Fruit fly (Drosophila melanogaster) Kc167 (cell line): ENCODE results near the gene cnc.

Experiments
- Myc ChIP-seq: fragments of >200 bp; optimal IDR thresholded peaks from 2 replicates; lab custom pipeline; 2017; ENCODE audit warnings: missing external identifiers
- Sin3A ChIP-seq: fragments of >200 bp; optimal IDR thresholded peaks from 2 replicates; lab custom pipeline; 2018; ENCODE audit warnings: missing external identifiers
- h ChIP-seq: fragments of >200 bp; optimal IDR thresholded peaks from 3 replicates; lab custom pipeline; 2018; ENCODE audit warnings: missing external identifiers
- insv ChIP-seq: fragments of >200 bp; optimal IDR thresholded peaks from 3 replicates; lab custom pipeline; 2018; ENCODE audit warnings: missing external identifiers
- psq ChIP-seq: fragments of >200 bp; optimal IDR thresholded peaks from 2 replicates; lab custom pipeline; 2017; ENCODE audit warnings: missing external identifiers
- ttk ChIP-seq: sonication (Bioruptor generic); optimal IDR thresholded peaks from 2 replicates; lab custom pipeline; 2017; ENCODE audit warnings: missing external identifiers

Gene cnc

DNA sequence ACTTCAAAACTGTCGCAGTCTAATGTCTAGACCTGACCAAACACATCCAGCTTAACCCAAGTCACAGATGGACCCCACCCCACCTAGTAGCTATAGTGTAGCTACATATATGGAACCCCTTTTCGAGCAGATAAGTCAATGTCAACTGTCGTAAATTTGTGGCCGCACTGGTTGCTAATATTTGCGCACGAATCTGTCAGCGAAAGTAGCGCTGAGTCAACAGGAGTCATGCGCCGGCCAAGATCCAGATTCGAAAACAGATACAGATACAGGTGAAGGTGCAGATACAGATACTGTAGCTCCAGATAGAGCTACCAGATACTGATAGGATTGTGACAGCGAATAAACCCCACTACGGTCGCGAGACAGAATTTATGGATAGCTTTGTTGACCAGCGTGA is 62.4 kb downstream of the cnc start:
- no peak for TF ChIP-seq h (lab: Kevin White, UChicago)
- no peak for TF ChIP-seq Sin3A (lab: Kevin White, UChicago)
- no peak for TF ChIP-seq Myc (lab: Kevin White, UChicago)

DNA sequence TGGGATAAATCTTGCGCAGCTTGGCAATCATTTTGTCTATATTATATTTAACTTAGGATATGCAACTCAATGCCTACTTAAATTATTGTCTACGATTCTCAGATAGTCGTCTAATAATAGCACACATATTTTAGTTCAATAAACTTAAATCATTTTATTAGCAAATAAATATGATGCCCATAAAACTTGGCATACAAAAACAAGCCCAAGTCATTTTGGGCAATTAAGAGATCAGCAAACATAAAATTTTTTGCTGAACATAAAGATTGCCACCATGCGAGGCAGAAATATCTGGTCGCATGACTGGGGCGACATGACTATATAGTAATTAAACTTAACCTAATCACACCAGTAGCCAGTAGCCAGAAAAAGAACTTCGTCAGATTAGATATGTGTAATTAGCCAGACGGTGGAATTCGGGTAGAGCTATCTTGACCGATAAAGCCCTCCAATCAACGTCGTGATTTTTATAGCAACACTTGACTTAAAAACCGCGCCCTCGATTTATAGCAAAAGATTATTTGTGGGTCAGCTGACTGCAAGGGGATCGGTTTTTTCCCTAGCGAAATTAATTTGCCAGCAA is 65.1 kb downstream of the cnc start, which contains the start of gene CG13829:
Gene CG13829 (minus strand): TSS at position 51 of the 583 bp plus-strand sequence.
- no peak for TF ChIP-seq Myc (lab: Kevin White, UChicago)
- TF ChIP-seq insv (lab: Kevin White, UChicago): no peak
- TF ChIP-seq Sin3A (lab: Kevin White, UChicago): no peak
- TF ChIP-seq ttk (lab: Kevin White, UChicago): no peak
- TF ChIP-seq psq (lab: Kevin White, UChicago): no peak
- no peak for TF ChIP-seq h (lab: Kevin White, UChicago)

DNA sequence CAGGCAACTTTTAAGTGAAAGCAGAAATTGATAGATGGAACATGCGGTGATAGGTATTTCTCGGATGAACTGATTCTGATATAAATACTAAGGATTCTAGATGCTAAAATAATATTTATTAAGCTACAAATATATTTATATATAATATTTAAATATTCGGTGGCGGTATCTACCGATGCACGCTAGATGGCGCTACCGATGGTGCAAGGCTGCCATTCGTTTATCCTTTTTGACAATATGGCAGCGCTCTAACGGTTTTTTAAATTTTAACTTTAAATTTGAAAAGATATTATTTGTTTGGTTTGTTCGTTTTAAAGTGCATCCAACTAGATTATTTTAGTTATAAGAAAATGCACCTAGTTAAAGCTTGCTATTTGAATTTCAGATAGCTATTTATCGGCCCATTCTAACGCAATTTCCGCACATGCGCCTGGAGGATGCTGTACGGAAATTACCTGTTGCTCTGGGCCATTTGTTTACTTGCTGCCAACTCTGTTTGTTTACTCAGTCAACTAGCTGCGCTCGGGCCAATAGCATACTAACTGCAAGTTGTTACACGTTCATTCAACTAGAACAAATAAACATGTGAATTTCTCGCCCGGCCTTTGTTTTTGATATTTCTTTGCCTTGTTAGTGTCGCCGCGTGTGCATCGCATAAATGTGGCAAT is 67.1 kb downstream of the cnc start, which contains the start of gene VhaAC39-2:
Gene VhaAC39-2 (minus strand): TSS at position 28 of the 668 bp plus-strand sequence.
- TF ChIP-seq insv (lab: Kevin White, UChicago): no peak
- no peak for TF ChIP-seq ttk (lab: Kevin White, UChicago)
- no peak for TF ChIP-seq Sin3A (lab: Kevin White, UChicago)
- no peak for TF ChIP-seq psq (lab: Kevin White, UChicago)
- no peak for TF ChIP-seq h (lab: Kevin White, UChicago)
- TF ChIP-seq Myc (lab: Kevin White, UChicago): no peak

DNA sequence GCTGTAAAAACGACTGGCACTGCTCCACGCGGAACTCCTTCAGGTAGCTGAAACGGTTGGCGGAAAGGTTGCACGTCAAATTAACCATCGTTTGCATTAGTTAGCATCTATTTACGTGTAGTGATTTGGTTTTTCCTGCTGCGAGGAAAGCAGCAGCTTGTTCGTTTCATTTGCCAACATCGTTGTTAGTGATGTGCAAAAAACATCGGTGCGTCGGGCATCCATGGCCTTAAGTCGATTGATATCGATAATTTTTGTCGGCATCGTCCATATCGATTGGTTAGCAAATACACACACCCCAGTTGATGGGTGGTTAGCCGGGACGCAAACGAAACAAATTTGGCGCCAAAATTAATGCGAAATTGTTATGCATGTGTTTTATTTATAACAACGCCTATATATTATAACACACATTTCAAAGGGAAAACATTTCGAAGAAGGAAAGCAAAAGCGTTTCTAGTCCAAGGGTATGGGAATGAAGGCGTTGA is 68.8 kb downstream of the cnc start, which contains the start of gene unk:
Gene unk (minus strand): TSS at position 199 of the 488 bp plus-strand sequence.
- TF ChIP-seq Sin3A (lab: Kevin White, UChicago): no peak
- no peak for TF ChIP-seq Myc (lab: Kevin White, UChicago)
- TF ChIP-seq ttk (lab: Kevin White, UChicago): no peak
- no peak for TF ChIP-seq psq (lab: Kevin White, UChicago)
- TF ChIP-seq insv (lab: Kevin White, UChicago): no peak
- TF ChIP-seq h (lab: Kevin White, UChicago): no peak

DNA sequence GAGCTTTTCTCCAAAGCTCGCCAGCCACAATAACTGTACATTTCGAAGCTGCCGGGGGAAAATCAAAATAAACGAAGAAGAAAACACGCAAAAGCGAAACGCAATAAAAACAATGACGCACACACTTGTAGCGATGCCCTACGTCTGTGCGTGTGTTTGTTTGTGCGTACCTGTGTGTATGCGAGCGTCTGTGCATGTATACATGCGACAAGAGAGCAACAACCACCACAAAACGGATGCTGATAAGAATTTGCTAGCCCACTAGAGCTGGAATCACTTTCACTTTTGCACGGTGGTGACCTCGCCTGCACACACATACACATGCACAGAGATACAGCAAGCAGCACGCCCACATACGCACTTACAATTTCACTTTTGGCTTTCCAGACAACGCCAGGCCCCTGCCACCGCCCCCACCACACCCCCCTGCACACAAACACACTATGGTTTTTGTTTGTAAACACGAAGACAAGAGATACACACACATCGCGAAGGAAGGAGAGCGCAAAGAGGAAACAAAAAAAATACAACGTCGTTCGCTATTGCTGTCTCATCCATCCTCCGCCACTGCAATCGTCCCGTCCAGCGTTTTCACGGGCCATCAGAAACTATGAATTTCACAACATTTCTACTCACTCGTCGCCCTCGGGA is 69.5 kb downstream of the cnc start:
- TF ChIP-seq psq (lab: Kevin White, UChicago) (peak; percentile 63), Myc (lab: Kevin White, UChicago) (no peak), h (lab: Kevin White, UChicago) (no peak), ttk (lab: Kevin White, UChicago) (no peak), insv (lab: Kevin White, UChicago) (no peak), Sin3A (lab: Kevin White, UChicago) (no peak)

DNA sequence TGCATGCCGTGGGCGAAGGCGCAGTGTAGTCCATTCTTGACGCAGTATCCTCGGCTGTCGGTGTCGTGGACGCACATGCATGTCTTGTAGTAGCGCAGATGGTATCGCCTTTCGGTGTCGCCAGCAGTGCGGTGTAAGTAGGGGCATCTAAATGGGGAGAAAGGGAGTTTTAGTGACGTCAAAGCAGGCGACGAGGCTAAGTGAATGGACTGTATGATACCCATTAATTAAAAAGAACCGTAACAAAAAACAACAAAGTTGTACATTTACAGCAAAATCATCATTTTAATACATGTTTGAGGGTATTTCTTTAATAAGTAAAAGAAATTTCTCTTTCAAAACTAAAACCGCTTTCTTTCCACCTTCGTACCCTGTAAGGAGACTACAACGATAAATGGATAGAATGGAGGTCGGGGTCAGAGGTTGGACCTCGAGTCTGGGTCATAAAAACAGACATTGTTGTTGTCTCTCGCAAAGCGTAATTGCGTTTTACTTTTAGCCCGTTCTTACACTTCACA is 70.1 kb downstream of the cnc start:
- no peak for TF ChIP-seq ttk (lab: Kevin White, UChicago)
- no peak for TF ChIP-seq h (lab: Kevin White, UChicago)
- no peak for TF ChIP-seq Myc (lab: Kevin White, UChicago)
- TF ChIP-seq psq (lab: Kevin White, UChicago): no peak
- TF ChIP-seq insv (lab: Kevin White, UChicago): no peak
- no peak for TF ChIP-seq Sin3A (lab: Kevin White, UChicago)

DNA sequence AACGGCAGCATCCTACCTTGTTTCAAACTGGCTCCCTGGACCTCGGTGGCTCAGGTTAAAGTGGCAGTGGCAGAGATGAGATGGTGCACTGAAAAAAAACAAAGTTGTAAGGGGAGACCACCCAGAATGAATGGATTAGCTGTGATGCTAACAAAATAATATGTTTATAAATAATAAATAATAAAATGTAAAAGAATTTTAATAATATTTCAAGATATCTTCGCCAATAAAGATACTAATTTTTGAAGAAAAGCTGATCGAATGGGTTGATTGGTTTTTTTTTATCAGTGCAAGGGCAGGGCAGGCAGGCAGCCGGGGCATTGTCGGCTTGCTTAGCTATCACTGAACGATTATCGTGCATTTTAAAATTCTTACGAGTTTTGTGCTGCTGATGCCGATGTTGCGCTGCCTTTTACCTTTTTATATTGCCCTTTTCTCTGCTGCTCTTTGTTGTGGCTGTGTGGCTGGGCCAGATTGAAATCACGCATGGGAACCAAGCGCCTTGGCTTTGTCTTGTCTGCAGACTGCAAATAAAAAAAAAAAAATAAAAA is 77.4 kb downstream of the cnc start:
- no peak for TF ChIP-seq ttk (lab: Kevin White, UChicago)
- TF ChIP-seq Myc (lab: Kevin White, UChicago): no peak
- TF ChIP-seq psq (lab: Kevin White, UChicago): no peak
- no peak for TF ChIP-seq insv (lab: Kevin White, UChicago)
- TF ChIP-seq h (lab: Kevin White, UChicago): no peak

DNA sequence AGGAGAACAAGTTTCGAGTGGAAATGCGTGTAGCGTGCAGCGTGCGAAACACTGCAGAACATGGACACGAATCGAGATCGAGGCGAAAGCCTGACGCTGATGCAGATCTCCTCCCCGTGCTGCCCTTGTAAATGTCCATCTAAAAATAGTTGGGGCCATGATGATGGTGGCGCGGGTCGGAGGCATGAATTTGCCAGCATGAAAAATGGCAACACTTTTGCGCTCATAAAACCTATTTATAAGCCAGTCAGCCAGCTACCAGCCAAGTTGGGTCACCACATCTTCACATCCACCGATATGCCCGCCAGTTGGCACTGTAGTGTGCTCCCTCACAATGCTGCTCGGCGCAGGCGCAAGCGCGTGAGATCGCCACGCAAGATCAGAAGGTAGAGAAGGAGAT is 78.1 kb downstream of the cnc start:
- TF ChIP-seq h (lab: Kevin White, UChicago) (no peak), psq (lab: Kevin White, UChicago) (no peak), insv (lab: Kevin White, UChicago) (no peak), Myc (lab: Kevin White, UChicago) (no peak), Sin3A (lab: Kevin White, UChicago) (no peak), ttk (lab: Kevin White, UChicago) (no peak)

DNA sequence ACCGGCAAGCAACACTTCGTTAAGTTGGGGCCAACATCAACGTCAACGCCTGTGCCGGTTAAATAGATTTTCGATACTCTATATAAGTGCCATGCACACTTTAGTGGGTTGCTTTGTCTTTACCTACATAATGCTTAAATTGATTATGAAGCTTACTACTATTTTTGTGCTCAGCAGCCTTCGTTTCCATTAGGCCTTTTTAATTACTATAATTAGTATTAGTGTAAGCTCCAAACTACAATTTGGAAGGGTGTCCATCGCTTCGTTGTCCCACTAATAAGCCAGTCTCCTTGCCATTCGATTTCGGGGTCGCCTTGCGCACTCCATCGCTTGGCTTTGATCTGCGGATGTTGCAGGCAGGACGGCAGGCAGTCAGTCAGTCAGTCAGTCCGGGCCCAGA is 78.9 kb downstream of the cnc start:
- no peak for TF ChIP-seq ttk (lab: Kevin White, UChicago)
- no peak for TF ChIP-seq Myc (lab: Kevin White, UChicago)
- TF ChIP-seq insv (lab: Kevin White, UChicago): no peak
- TF ChIP-seq h (lab: Kevin White, UChicago): no peak
- no peak for TF ChIP-seq Sin3A (lab: Kevin White, UChicago)
- TF ChIP-seq psq (lab: Kevin White, UChicago): no peak

DNA sequence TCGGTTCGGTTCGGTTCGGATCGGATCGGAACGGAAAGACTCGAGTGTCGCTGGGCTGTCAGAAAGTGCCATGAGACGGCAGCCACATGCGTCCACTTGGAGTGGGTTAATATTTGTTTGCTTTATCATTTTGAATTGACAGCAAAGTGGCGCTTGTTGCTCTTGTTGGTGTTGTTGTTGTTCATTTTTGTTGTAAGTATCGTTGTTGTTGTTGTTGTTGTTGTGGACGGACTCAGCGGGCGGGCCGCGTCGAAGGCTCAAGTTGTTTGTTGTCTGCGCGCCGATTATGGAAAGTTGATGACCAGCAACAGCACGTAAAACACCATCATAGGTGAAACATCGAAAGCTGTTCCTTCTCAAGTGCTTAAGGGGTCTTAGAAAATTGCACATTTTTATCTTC is 79.5 kb downstream of the cnc start:
- TF ChIP-seq h (lab: Kevin White, UChicago) (no peak), ttk (lab: Kevin White, UChicago) (no peak), insv (lab: Kevin White, UChicago) (no peak), psq (lab: Kevin White, UChicago) (no peak), Myc (lab: Kevin White, UChicago) (no peak), Sin3A (lab: Kevin White, UChicago) (no peak)
